Fruit fly (Drosophila melanogaster) whole organism, pupa: ENCODE data around the gene CG34303.

Source experiments
- CG10348 ChIP-seq: fragments of 200-800 bp; sonication (Bioruptor generic); IDR thresholded peaks from 2 replicates; pipeline ENCODE4 v1.3.6; 2022; ENCODE audit warnings: missing biosample characterization, missing genetic modification characterization
- CG12605 ChIP-seq: fragments of 200-800 bp; sonication (Bioruptor generic); IDR thresholded peaks from 2 replicates; pipeline ENCODE4 v1.3.6; 2022; ENCODE audit warnings: missing biosample characterization, missing genetic modification characterization
- CG13204 ChIP-seq: fragments of 200-800 bp; sonication (Bioruptor generic); optimal IDR thresholded peaks from 2 replicates; lab custom pipeline; 2018; ENCODE audit warnings: missing biosample characterization, mild to moderate bottlenecking, missing genetic modification characterization, moderate library complexity
- CG14655 ChIP-seq: fragments of 200-800 bp; sonication (Bioruptor generic); optimal IDR thresholded peaks from 3 replicates; lab custom pipeline; 2017; ENCODE audit warnings: mild to moderate bottlenecking, missing biosample characterization, missing genetic modification reagents, missing genetic modification characterization
- CG15710 ChIP-seq: fragments of 200-800 bp; sonication (Bioruptor generic); optimal IDR thresholded peaks from 2 replicates; lab custom pipeline; 2018; ENCODE audit warnings: missing biosample characterization, mild to moderate bottlenecking, missing genetic modification characterization, moderate library complexity
- CG17806 ChIP-seq: fragments of 200-800 bp; sonication (Bioruptor generic); optimal IDR thresholded peaks from 2 replicates; lab custom pipeline; 2018; ENCODE audit warnings: missing biosample characterization, mild to moderate bottlenecking, missing genetic modification characterization, moderate library complexity
- CG32121 ChIP-seq: fragments of 200-800 bp; sonication (Bioruptor generic); IDR thresholded peaks from 2 replicates; pipeline ENCODE4 v1.3.6; 2022; ENCODE audit warnings: missing biosample characterization, missing genetic modification characterization
- CG34367 ChIP-seq: fragments of 200-800 bp; sonication (Bioruptor generic); optimal IDR thresholded peaks from 2 replicates; lab custom pipeline; 2018; ENCODE audit warnings: missing biosample characterization, mild to moderate bottlenecking, missing genetic modification characterization
- CG4496 ChIP-seq: fragments of 200-800 bp; sonication (Bioruptor generic); IDR thresholded peaks from 3 replicates; pipeline ENCODE4 v1.3.6; 2022; ENCODE audit warnings: missing biosample characterization, missing genetic modification characterization
- CG8159 ChIP-seq: fragments of 200-800 bp; sonication (Bioruptor generic); optimal IDR thresholded peaks from 3 replicates; lab custom pipeline; 2018; ENCODE audit warnings: missing biosample characterization, mild to moderate bottlenecking, missing genetic modification characterization, moderate library complexity
- CG8301 ChIP-seq: fragments of 200-800 bp; sonication (Bioruptor generic); optimal IDR thresholded peaks from 2 replicates; lab custom pipeline; 2018; ENCODE audit warnings: missing biosample characterization, mild to moderate bottlenecking, missing genetic modification characterization
- CG9948 ChIP-seq: fragments of 200-800 bp; sonication (Bioruptor generic); optimal IDR thresholded peaks from 2 replicates; lab custom pipeline; 2018; ENCODE audit warnings: missing biosample characterization, mild to moderate bottlenecking, missing genetic modification characterization, moderate library complexity
- D1 ChIP-seq: fragments of 200-800 bp; sonication (Bioruptor generic); optimal IDR thresholded peaks from 2 replicates; lab custom pipeline; 2018; ENCODE audit warnings: missing biosample characterization, mild to moderate bottlenecking, missing genetic modification characterization, moderate library complexity
- EcR ChIP-seq: fragments of 200-800 bp; sonication (Bioruptor generic); optimal IDR thresholded peaks from 3 replicates; lab custom pipeline; 2019; ENCODE audit warnings: missing biosample characterization, missing genetic modification characterization, mild to moderate bottlenecking, moderate library complexity, missing genetic modification reagents
- Ets98B ChIP-seq: fragments of 200-800 bp; sonication (Bioruptor generic); IDR thresholded peaks from 2 replicates; pipeline ENCODE4 v1.3.6; 2022; ENCODE audit warnings: missing biosample characterization, missing genetic modification characterization
- Pif1A ChIP-seq: fragments of 200-800 bp; sonication (Bioruptor generic); optimal IDR thresholded peaks from 3 replicates; lab custom pipeline; 2016; ENCODE audit warnings: missing biosample characterization, missing genetic modification characterization
- Pif1B ChIP-seq: fragments of 200-800 bp; sonication (Bioruptor generic); optimal IDR thresholded peaks from 3 replicates; lab custom pipeline; 2016; ENCODE audit warnings: missing biosample characterization, missing genetic modification characterization
- Snoo ChIP-seq: fragments of 200-800 bp; sonication (Bioruptor generic); optimal IDR thresholded peaks from 3 replicates; lab custom pipeline; 2017; ENCODE audit warnings: missing biosample characterization, mild to moderate bottlenecking, missing genetic modification characterization, inconsistent platforms
- fd96Ca ChIP-seq: fragments of 200-800 bp; sonication (Bioruptor generic); IDR thresholded peaks from 3 replicates; pipeline ENCODE4 v1.3.6; 2022; ENCODE audit warnings: missing biosample characterization, missing genetic modification characterization
- gl ChIP-seq: fragments of 200-800 bp; sonication (Bioruptor generic); optimal IDR thresholded peaks from 2 replicates; lab custom pipeline; 2018; ENCODE audit warnings: missing biosample characterization, mild to moderate bottlenecking, missing genetic modification characterization
- rn ChIP-seq: fragments of 200-800 bp; sonication (Bioruptor generic); IDR thresholded peaks from 2 replicates; pipeline ENCODE4 v1.3.6; 2022; ENCODE audit warnings: missing biosample characterization, missing genetic modification characterization

The CG34303 gene

dm6 chr3R:10125477-10125876 is 26.2 kb downstream of the CG34303 start, which contains the start of gene knk:
knk (minus strand) TSS chr3R:10125664.
- TF ChIP-seq Pif1A (GFP tag; lab: Kevin White, UChicago) (no peak), Ets98B (peak; percentile 63; the same call in 1 of the 2 replicates), CG15710 (tag; lab: Kevin White, UChicago) (no peak), CG10348 (no peak), gl (tag; lab: Kevin White, UChicago) (peak; percentile 11), CG32121 (GFP tag; lab: Robert Waterston, UW) (0 out of 2 replicates have a peak, but pooled peaks have one; percentile 13), Snoo (no peak), EcR (GFP tag; lab: Kevin White, UChicago) (peak; percentile 41), rn (GFP tag; lab: Robert Waterston, UW) (no peak), CG17806 (tag; lab: Kevin White, UChicago) (no peak), CG4496 (GFP tag; lab: Robert Waterston, UW) (0 out of 3 replicates have a peak, but pooled peaks have one; percentile 41), Pif1B (GFP tag; lab: Kevin White, UChicago) (peak; percentile 50), D1 (tag; lab: Kevin White, UChicago) (no peak), CG9948 (tag; lab: Kevin White, UChicago) (no peak), CG13204 (no peak), CG8301 (tag; lab: Kevin White, UChicago) (no peak), CG34367 (tag; lab: Kevin White, UChicago) (no peak), CG12605 (GFP tag; lab: Robert Waterston, UW) (no peak), fd96Ca (peak; percentile 25; the same call in 1 of the 3 replicates), CG8159 (tag; lab: Kevin White, UChicago) (no peak), CG14655 (no peak)
- TF ChIP-seq, all 21 proteins: peak for 7

dm6 chr3R:10124764-10125163 is 26.9 kb downstream of the CG34303 start:
- no peak for TF ChIP-seq CG32121 (GFP tag; lab: Robert Waterston, UW)
- no peak for TF ChIP-seq Pif1B (GFP tag; lab: Kevin White, UChicago)
- no peak for TF ChIP-seq gl (tag; lab: Kevin White, UChicago)
- TF ChIP-seq CG12605 (GFP tag; lab: Robert Waterston, UW): no peak
- no peak for TF ChIP-seq rn (GFP tag; lab: Robert Waterston, UW)
- no peak for TF ChIP-seq Pif1A (GFP tag; lab: Kevin White, UChicago)
- no peak for TF ChIP-seq Snoo
- TF ChIP-seq CG13204: no peak
- TF ChIP-seq CG4496 (GFP tag; lab: Robert Waterston, UW): peak; percentile 41; the same call in 1 of the 3 replicates
- no peak for TF ChIP-seq CG9948 (tag; lab: Kevin White, UChicago)
- TF ChIP-seq CG34367 (tag; lab: Kevin White, UChicago): no peak
- TF ChIP-seq Ets98B: peak; percentile 42; the same call in 1 of the 2 replicates
- TF ChIP-seq CG8301 (tag; lab: Kevin White, UChicago): peak; percentile 45
- peak; percentile 52 for TF ChIP-seq CG14655
- no peak for TF ChIP-seq CG10348
- 0 out of 3 replicates have a peak, but pooled peaks have one; percentile 29 for TF ChIP-seq fd96Ca
- no peak for TF ChIP-seq CG15710 (tag; lab: Kevin White, UChicago)
- no peak for TF ChIP-seq D1 (tag; lab: Kevin White, UChicago)
- no peak for TF ChIP-seq CG8159 (tag; lab: Kevin White, UChicago)
- no peak for TF ChIP-seq EcR (GFP tag; lab: Kevin White, UChicago)
- TF ChIP-seq CG17806 (tag; lab: Kevin White, UChicago): no peak

- peak; percentile 18 for TF ChIP-seq CG17806 (tag; lab: Kevin White, UChicago)
- TF ChIP-seq CG32121 (GFP tag; lab: Robert Waterston, UW): no peak
Observed at dm6 chr3R:10121266-10121904, 30.3 kb downstream of the CG34303 start, which contains the start of the genes gammaSnap2 and ATPsynepsilonL. gammaSnap2 (minus strand) TSS chr3R:10121400. ATPsynepsilonL (plus strand) TSS chr3R:10121773.

- TF ChIP-seq CG10348 (no peak), CG13204 (no peak), CG17806 (tag; lab: Kevin White, UChicago) (no peak), EcR (GFP tag; lab: Kevin White, UChicago) (no peak), rn (GFP tag; lab: Robert Waterston, UW) (no peak), CG14655 (no peak), D1 (tag; lab: Kevin White, UChicago) (no peak)
Observed at dm6 chr3R:10119592-10119991, 32.1 kb downstream of the CG34303 start.

dm6 chr3R:10115797-10116196 is 35.9 kb downstream of the CG34303 start:
- no peak for TF ChIP-seq CG17806 (tag; lab: Kevin White, UChicago)
- no peak for TF ChIP-seq CG4496 (GFP tag; lab: Robert Waterston, UW)
- TF ChIP-seq Snoo: no peak
- TF ChIP-seq CG13204: no peak
- no peak for TF ChIP-seq CG8159 (tag; lab: Kevin White, UChicago)
- TF ChIP-seq fd96Ca: no peak
- TF ChIP-seq rn (GFP tag; lab: Robert Waterston, UW): no peak
- TF ChIP-seq CG12605 (GFP tag; lab: Robert Waterston, UW): no peak
- TF ChIP-seq CG32121 (GFP tag; lab: Robert Waterston, UW): no peak
- TF ChIP-seq CG8301 (tag; lab: Kevin White, UChicago): no peak
- no peak for TF ChIP-seq CG34367 (tag; lab: Kevin White, UChicago)
- TF ChIP-seq EcR (GFP tag; lab: Kevin White, UChicago): no peak
- TF ChIP-seq Pif1A (GFP tag; lab: Kevin White, UChicago): no peak
- no peak for TF ChIP-seq D1 (tag; lab: Kevin White, UChicago)
